Worm (Caenorhabditis elegans) whole organism, L4 larva: Measurements from ENCODE around the gene ani-3.

Source experiments
- aha-1 ChIP-seq: fragments of 150-350 bp; peaks from one replicate; lab custom pipeline; 2014; ENCODE audit warnings: missing biosample characterization, missing genetic modification characterization
- ceh-28 ChIP-seq: fragments of 150-350 bp; optimal IDR thresholded peaks from 2 replicates; lab custom pipeline; 2014; ENCODE audit warnings: missing biosample characterization, missing genetic modification reagents, missing genetic modification characterization
- ces-1 ChIP-seq: fragments of 150-350 bp; sonication (generic microtip); optimal IDR thresholded peaks from 4 replicates; lab custom pipeline; 2014; ENCODE audit warnings: missing biosample characterization, missing genetic modification reagents, missing genetic modification characterization
- dmd-8 ChIP-seq: fragments of 200-800 bp; sonication (Bioruptor generic); IDR thresholded peaks from 2 replicates; pipeline ENCODE4 v1.3.6; 2022; ENCODE audit warnings: missing genetic modification characterization, missing compliant biosample characterization
- egl-27 ChIP-seq: sonication (generic microtip); optimal IDR thresholded peaks from 3 replicates; lab custom pipeline; 2017; ENCODE audit warnings: missing biosample characterization, missing genetic modification reagents, missing genetic modification characterization
- nhr-10 ChIP-seq: fragments of 150-350 bp; optimal IDR thresholded peaks from 2 replicates; lab custom pipeline; 2014; ENCODE audit warnings: missing biosample characterization, missing genetic modification characterization
- pha-4 ChIP-seq, 2 experiments: fragments of 150-350 bp in 1 of 2; fragments of 200-800 bp in 1 of 2; sonication (Bioruptor generic) in 1 of 2; IDR thresholded peaks in 1 of 2; optimal IDR thresholded peaks in 1 of 2; 2 replicates each; pipeline versions ENCODE4 v1.3.6 to Lab custom; 2014 to 2022; ENCODE audit warnings: missing genetic modification characterization in 2 of 2, missing genetic modification reagents in 2 of 2, missing biosample characterization in 1 of 2, missing compliant biosample characterization in 1 of 2

ce11 chrV:19747144-19747543 is 49.6 kb downstream of the ani-3 start:
- no peak for TF ChIP-seq ceh-28 (tag; lab: Kevin White, UChicago)
- no peak for TF ChIP-seq aha-1
- no peak for TF ChIP-seq dmd-8
- TF ChIP-seq nhr-10 (tag; lab: Kevin White, UChicago), result no peak
- no peak for TF ChIP-seq egl-27
- TF ChIP-seq ces-1 (GFP tag; lab: Kevin White, UChicago), result no peak
- TF ChIP-seq pha-4 (GFP tag; IDR thresholded peaks at IDR 0.05; lab: Robert Waterston, UW), result no peak
- no peak for TF ChIP-seq pha-4 (tag; optimal IDR thresholded peaks at IDR 0.05; lab: Kevin White, UChicago)
